Fruit fly (Drosophila melanogaster): ENCODE data around the gene Npc2d.

Gene Npc2d

dm6 chr3R:10093252-10094030, 37.6 kb upstream of the Npc2d start (continued):
- TF ChIP-seq zen2 (GFP tag; IDR thresholded peaks at IDR 0.05; ENCODE audit: partially characterized antibody) (no peak; the same call in 2 of the 3 replicates), fd64A (GFP tag; optimal IDR thresholded peaks at IDR 0.05) (no peak), Camta (GFP tag; optimal IDR thresholded peaks at IDR 0.05) (no peak), CrebB (tag; optimal IDR thresholded peaks at IDR 0.05) (no peak), gro (GFP tag; optimal IDR thresholded peaks at IDR 0.05) (peak; percentile 27), Jarid2 (GFP tag; optimal IDR thresholded peaks at IDR 0.05) (peak; percentile 88), oc (tag; optimal IDR thresholded peaks at IDR 0.05) (peak; percentile 14), Usf (GFP tag; optimal IDR thresholded peaks at IDR 0.05) (no peak), Hand (GFP tag; optimal IDR thresholded peaks at IDR 0.05) (no peak), Pdp1 (GFP tag; optimal IDR thresholded peaks at IDR 0.05) (peak in 1 of 2 experiments; percentile 92), aop (GFP tag; IDR thresholded peaks at IDR 0.05) (no peak), corto (GFP tag; optimal IDR thresholded peaks at IDR 0.05) (no peak), CG12391 (tag; optimal IDR thresholded peaks at IDR 0.05) (no peak), CG2120 (GFP tag; optimal IDR thresholded peaks at IDR 0.05) (no peak), peb (GFP tag; IDR thresholded peaks at IDR 0.05) (no peak), Dip2 (GFP tag; IDR thresholded peaks at IDR 0.05) (no peak), Hr51 (GFP tag; optimal IDR thresholded peaks at IDR 0.05) (no peak), Sry-β (GFP tag; optimal IDR thresholded peaks at IDR 0.05) (no peak), esg (GFP tag; conservative IDR thresholded peaks at IDR 0.05) (no peak), ap (GFP tag; IDR thresholded peaks at IDR 0.05) (no peak), hbn (GFP tag; IDR thresholded peaks at IDR 0.05; ENCODE audit: partially characterized antibody) (no peak), CG10462 (GFP tag; optimal IDR thresholded peaks at IDR 0.05) (no peak), CG14014 (GFP tag; IDR thresholded peaks at IDR 0.05) (peak; percentile 42; the same call in 1 of the 2 replicates), Fer2 (tag; optimal IDR thresholded peaks at IDR 0.05) (no peak), pan (optimal IDR thresholded peaks at IDR 0.05) (no peak), pan (GFP tag; optimal IDR thresholded peaks at IDR 0.05 in 1 of 2, IDR thresholded peaks at IDR 0.05 in 1 of 2) (peak in 1 of 2 experiments; percentile 14), CG14667 (GFP tag; IDR thresholded peaks at IDR 0.05) (no peak), Blimp-1 (GFP tag; optimal IDR thresholded peaks at IDR 0.05) (no peak), CG15269 (tag; optimal IDR thresholded peaks at IDR 0.05) (peak; percentile 40), bigmax (GFP tag; optimal IDR thresholded peaks at IDR 0.05) (no peak), trh (GFP tag; optimal IDR thresholded peaks at IDR 0.05) (no peak), CG33213 (GFP tag; optimal IDR thresholded peaks at IDR 0.05) (no peak), Bteb2 (GFP tag; optimal IDR thresholded peaks at IDR 0.05) (no peak), Gsc (GFP tag; IDR thresholded peaks at IDR 0.05) (no peak), vvl (GFP tag; IDR thresholded peaks at IDR 0.05) (no peak; the same call in none of the 2 replicates), CG42726 (GFP tag; IDR thresholded peaks at IDR 0.05; ENCODE audit: partially characterized antibody) (0 out of 2 replicates have a peak, but pooled peaks have one; percentile 17), CG3065 (GFP tag; optimal IDR thresholded peaks at IDR 0.05) (no peak), NC2β (GFP tag; optimal IDR thresholded peaks at IDR 0.05) (no peak), tio (GFP tag; optimal IDR thresholded peaks at IDR 0.05) (no peak), CG7987 (GFP tag; optimal IDR thresholded peaks at IDR 0.05) (no peak), crp (GFP tag; optimal IDR thresholded peaks at IDR 0.05) (peak in 1 of 2 experiments; percentile 58), CG13287 (GFP tag; IDR thresholded peaks at IDR 0.05; ENCODE audit: partially characterized antibody) (peak; percentile 44), vfl (GFP tag; optimal IDR thresholded peaks at IDR 0.05) (no peak), HmgZ (tag; optimal IDR thresholded peaks at IDR 0.05) (peak; percentile 45), grn (GFP tag; optimal IDR thresholded peaks at IDR 0.05) (no peak), fd102C (GFP tag; optimal IDR thresholded peaks at IDR 0.05) (no peak), Nf-YA (GFP tag; IDR thresholded peaks at IDR 0.05) (no peak), CG6791 (GFP tag; IDR thresholded peaks at IDR 0.05; ENCODE audit: partially characterized antibody) (no peak), H15 (GFP tag; IDR thresholded peaks at IDR 0.05) (no peak)
